Fruit fly (Drosophila melanogaster): ENCODE measurements around the gene mab-21.

mab-21 gene

DNA sequence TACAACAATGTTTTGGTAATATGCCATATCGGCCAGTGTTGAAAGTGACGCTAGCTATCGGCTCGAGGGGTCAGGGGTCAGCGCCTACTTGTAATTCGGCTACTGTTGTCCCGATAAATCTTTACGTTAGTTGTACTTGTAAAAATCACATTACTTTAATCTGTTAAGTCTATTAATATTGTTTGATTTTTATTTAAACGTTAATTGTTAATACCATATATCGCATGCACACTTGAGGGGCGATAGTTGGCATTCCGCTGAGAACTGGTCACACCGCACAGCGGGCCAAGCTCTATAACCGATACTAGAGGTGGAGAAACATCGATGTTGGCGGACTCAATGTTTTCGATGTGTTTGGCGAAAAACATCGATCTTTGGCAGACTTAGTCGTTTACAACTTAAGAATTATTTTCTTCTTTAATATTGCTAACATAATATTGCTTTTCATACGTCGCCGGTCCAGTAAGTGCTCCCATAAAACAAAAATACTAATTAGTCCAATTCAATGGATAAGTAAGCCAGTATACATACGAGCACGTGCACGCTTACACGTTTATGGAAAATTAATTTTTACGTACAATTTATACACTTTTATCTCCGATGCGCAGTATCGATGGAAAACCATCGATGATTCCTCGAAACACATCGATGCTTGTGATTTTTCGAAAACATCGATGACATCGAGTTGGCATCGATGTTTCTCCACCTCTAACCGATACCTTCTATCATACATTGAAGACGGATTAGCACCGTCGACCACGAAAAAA, 24.4 kb upstream of the mab-21 start, which contains the start of the genes rux and MCTS1 (continued):
- TF ChIP-seq Doc3 (GFP tag; IDR thresholded peaks at IDR 0.05; ENCODE audit: partially characterized antibody) (peak; percentile 94), cato (GFP tag; optimal IDR thresholded peaks at IDR 0.05; ENCODE audit: borderline replicate concordance) (peak; percentile 5), CG7786 (GFP tag; optimal IDR thresholded peaks at IDR 0.05) (peak; percentile 23), CG3065 (GFP tag; optimal IDR thresholded peaks at IDR 0.05) (no peak), CHES-1-like (GFP tag; optimal IDR thresholded peaks at IDR 0.05) (peak; percentile 32), usp (GFP tag; optimal IDR thresholded peaks at IDR 0.05) (no peak), CG9437 (GFP tag; optimal IDR thresholded peaks at IDR 0.05) (peak; percentile 34), CG34376 (GFP tag; optimal IDR thresholded peaks at IDR 0.05) (no peak), CG6654 (GFP tag; optimal IDR thresholded peaks at IDR 0.05) (no peak), ranshi (GFP tag; IDR thresholded peaks at IDR 0.05) (peak; percentile 17; the same call in 1 of the 2 replicates), Dp (GFP tag; optimal IDR thresholded peaks at IDR 0.05) (peak; percentile 20), CG3847 (GFP tag; IDR thresholded peaks at IDR 0.05) (peak; percentile 71), gsb-n (tag; optimal IDR thresholded peaks at IDR 0.05) (peak; percentile 11), bsh (GFP tag; optimal IDR thresholded peaks at IDR 0.05) (no peak), zfh2 (GFP tag; optimal IDR thresholded peaks at IDR 0.05) (peak; percentile 3), CG12659 (GFP tag; optimal IDR thresholded peaks at IDR 0.05) (peak; percentile 65), CG34224 (GFP tag; IDR thresholded peaks at IDR 0.05; ENCODE audit: partially characterized antibody) (peak; percentile 82), CG7271 (tag; optimal IDR thresholded peaks at IDR 0.05) (no peak), HLH4C (GFP tag; IDR thresholded peaks at IDR 0.05; ENCODE audit: partially characterized antibody) (peak; percentile 98), salm (tag; optimal IDR thresholded peaks at IDR 0.05) (no peak), CG1603 (tag; optimal IDR thresholded peaks at IDR 0.05) (peak; percentile 65), dpn (GFP tag; optimal IDR thresholded peaks at IDR 0.05) (peak in 1 of 2 experiments; percentile 27), yki (optimal IDR thresholded peaks at IDR 0.05) (no peak), fu2 (GFP tag; optimal IDR thresholded peaks at IDR 0.05) (peak; percentile 17), CG34422 (GFP tag; IDR thresholded peaks at IDR 0.05) (peak; percentile 18; the same call in 1 of the 3 replicates), esg (GFP tag; conservative IDR thresholded peaks at IDR 0.05) (no peak), CG11504 (tag; optimal IDR thresholded peaks at IDR 0.05) (peak; percentile 44), CG17359 (tag; optimal IDR thresholded peaks at IDR 0.05) (no peak), Aef1 (GFP tag; IDR thresholded peaks at IDR 0.05) (peak; percentile 22; the same call in 1 of the 3 replicates), CG18619 (GFP tag; optimal IDR thresholded peaks at IDR 0.05) (peak; percentile 17), CG10209 (GFP tag; optimal IDR thresholded peaks at IDR 0.05) (no peak), Nf-YA (GFP tag; IDR thresholded peaks at IDR 0.05) (no peak), fd102C (GFP tag; optimal IDR thresholded peaks at IDR 0.05) (no peak), sens (GFP tag) (peak; percentile 88), Ets97D (GFP tag; optimal IDR thresholded peaks at IDR 0.05) (peak; percentile 56), crc (GFP tag; optimal IDR thresholded peaks at IDR 0.05) (peak; percentile 31), Gsc (GFP tag; IDR thresholded peaks at IDR 0.05) (no peak), dmrt99B (tag; optimal IDR thresholded peaks at IDR 0.05) (no peak), Neu2 (GFP tag; optimal IDR thresholded peaks at IDR 0.05; ENCODE audit: borderline replicate concordance) (no peak), CG1602 (GFP tag; optimal IDR thresholded peaks at IDR 0.05) (no peak), dysf (GFP tag; IDR thresholded peaks at IDR 0.05) (peak; percentile 42; the same call in 1 of the 3 replicates), Trl (optimal IDR thresholded peaks at IDR 0.05) (no peak), Trl (GFP tag; optimal IDR thresholded peaks at IDR 0.05) (peak; percentile 39), pzg (GFP tag; optimal IDR thresholded peaks at IDR 0.05) (peak; percentile 57), Bgb (GFP tag; IDR thresholded peaks at IDR 0.05; ENCODE audit: partially characterized antibody) (peak; percentile 89), Hr78 (GFP tag; optimal IDR thresholded peaks at IDR 0.05) (peak; percentile 64 to 100), tin (GFP tag; optimal IDR thresholded peaks at IDR 0.05) (peak; percentile 22), Adf1 (GFP tag; IDR thresholded peaks at IDR 0.05) (no peak), nom (GFP tag; optimal IDR thresholded peaks at IDR 0.05) (no peak)
